Worm (Caenorhabditis elegans): ENCODE data around the gene acl-4.

DNA sequence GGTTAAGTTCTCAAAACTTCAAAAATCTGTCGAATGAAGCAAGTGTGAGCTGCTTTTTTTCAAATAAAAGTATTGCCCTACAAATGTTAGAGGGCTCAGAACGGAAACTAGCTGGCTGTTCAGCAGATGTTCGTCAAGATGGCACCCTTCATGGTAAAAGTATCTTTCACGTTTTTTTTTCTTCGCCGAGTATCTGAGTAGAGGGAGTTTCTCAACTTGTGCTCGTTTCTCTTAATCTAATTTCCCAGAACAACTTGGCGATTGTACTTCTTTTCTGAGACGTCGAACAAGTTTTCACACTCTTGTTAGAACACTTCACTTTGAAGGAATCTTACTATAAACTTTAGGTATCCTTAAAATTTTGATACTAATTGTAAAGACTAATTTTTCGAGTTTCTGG is 17.5 kb upstream of the acl-4 start:
- no peak for TF ChIP-seq him-1 (tag; optimal IDR thresholded peaks at IDR 0.05)
- no peak for TF ChIP-seq dao-5 (tag; optimal IDR thresholded peaks at IDR 0.05)
